Fruit fly (Drosophila melanogaster) Kc167 (cell line): ENCODE results near the gene Cog1.

Source experiments
- Myc ChIP-seq: fragments of >200 bp; optimal IDR thresholded peaks from 2 replicates; lab custom pipeline; 2017; ENCODE audit warnings: missing external identifiers
- Sin3A ChIP-seq: fragments of >200 bp; optimal IDR thresholded peaks from 2 replicates; lab custom pipeline; 2018; ENCODE audit warnings: missing external identifiers
- h ChIP-seq: fragments of >200 bp; optimal IDR thresholded peaks from 3 replicates; lab custom pipeline; 2018; ENCODE audit warnings: missing external identifiers
- insv ChIP-seq: fragments of >200 bp; optimal IDR thresholded peaks from 3 replicates; lab custom pipeline; 2018; ENCODE audit warnings: missing external identifiers
- psq ChIP-seq: fragments of >200 bp; optimal IDR thresholded peaks from 2 replicates; lab custom pipeline; 2017; ENCODE audit warnings: missing external identifiers
- ttk ChIP-seq: sonication (Bioruptor generic); optimal IDR thresholded peaks from 2 replicates; lab custom pipeline; 2017; ENCODE audit warnings: missing external identifiers

The Cog1 gene

DNA sequence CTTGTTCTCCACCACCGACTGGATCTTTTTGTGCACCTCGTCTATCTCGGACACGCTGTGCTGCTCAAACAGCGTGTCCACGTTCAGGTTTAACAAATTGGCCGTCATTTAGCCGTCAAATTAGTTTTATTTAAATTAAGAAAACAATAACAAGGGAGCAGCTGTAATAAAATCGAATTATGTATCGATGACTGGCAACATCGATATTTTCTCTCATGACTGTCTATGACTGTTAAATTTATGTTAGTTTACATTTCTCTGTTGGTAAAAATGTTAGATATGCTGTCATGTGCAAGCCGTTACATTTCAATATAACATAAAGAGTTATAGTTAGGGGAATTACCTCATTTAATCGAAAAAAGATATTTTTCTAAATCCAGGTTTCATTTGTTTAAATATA, at the start of gene Cog1:
Gene Cog1, minus strand, starts transcription at position 190 of the 400 bp plus-strand sequence.
- TF ChIP-seq ttk (lab: Kevin White, UChicago) = no peak
- no peak for TF ChIP-seq psq (lab: Kevin White, UChicago)
- no peak for TF ChIP-seq Myc
- TF ChIP-seq h = no peak
- no peak for TF ChIP-seq insv (lab: Kevin White, UChicago)
- TF ChIP-seq Sin3A (lab: Kevin White, UChicago) = no peak

DNA sequence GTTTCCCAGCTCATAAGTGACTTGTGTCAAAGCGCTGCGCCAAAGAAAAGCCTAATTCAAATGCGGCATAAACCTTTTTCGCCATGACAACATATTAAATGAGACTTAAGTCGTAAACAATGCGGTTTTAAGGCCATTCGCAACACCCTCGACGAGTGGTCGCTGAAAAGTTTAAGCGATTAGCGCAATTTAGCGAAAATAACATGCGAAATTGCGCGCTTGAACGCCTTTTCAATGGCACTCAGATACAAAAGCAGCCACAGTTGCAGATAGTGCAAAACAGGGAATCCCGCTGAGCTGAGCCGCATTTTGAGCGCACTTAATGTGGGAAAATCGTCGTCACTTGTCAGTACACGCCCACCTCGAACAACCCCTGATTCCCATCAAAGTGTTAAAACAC, 41.2 kb upstream of the Cog1 start, which contains the start of gene CG44038:
Gene CG44038, plus strand, starts transcription at position 301 of the 400 bp plus-strand sequence.
- no peak for TF ChIP-seq insv (lab: Kevin White, UChicago)
- TF ChIP-seq h = no peak
- TF ChIP-seq Myc = no peak
- TF ChIP-seq Sin3A (lab: Kevin White, UChicago) = no peak
- no peak for TF ChIP-seq ttk (lab: Kevin White, UChicago)
- TF ChIP-seq psq (lab: Kevin White, UChicago) = no peak

DNA sequence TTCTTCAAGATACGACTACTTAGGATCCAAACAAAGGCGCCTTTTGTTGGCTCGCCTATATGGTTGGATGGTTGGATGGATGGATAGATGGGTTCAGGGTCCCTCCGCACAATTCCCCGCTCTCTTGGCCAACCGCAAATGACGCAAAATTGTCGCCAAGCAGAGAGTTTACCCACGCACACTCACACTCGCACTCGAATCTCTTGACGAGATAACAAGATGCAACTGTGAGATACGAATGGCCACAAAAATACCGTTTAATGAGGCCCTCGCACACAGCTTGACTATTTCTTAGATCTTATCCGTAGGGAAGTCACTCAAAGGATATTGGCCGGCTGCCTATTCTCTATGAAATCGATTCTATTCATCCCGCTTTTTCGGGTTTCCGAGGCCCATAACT, 40.3 kb upstream of the Cog1 start:
- TF ChIP-seq insv (lab: Kevin White, UChicago) (no peak), Sin3A (lab: Kevin White, UChicago) (no peak), ttk (lab: Kevin White, UChicago) (no peak), h (no peak), psq (lab: Kevin White, UChicago) (no peak), Myc (no peak)

DNA sequence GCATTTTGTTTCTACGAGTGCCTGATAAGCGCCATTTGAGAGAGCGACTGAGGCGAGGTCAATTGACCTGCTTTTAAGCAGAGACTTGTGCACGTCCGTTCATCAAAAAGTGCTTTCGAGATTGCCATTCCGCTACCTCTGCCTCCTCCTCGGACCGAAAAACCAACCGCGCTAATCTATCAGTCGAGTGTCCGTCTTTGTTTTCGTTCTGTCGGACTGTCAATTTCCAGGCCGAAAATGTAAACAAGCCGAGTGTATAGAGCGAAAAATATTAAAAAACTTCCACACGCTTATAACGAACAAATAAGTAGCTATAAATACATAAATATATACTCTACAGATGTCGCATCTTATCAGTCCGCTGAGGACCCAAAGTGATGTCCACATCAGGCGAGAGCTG, 39.5 kb upstream of the Cog1 start:
- TF ChIP-seq h = no peak
- no peak for TF ChIP-seq psq (lab: Kevin White, UChicago)
- no peak for TF ChIP-seq Myc
- TF ChIP-seq ttk (lab: Kevin White, UChicago) = no peak
- TF ChIP-seq Sin3A (lab: Kevin White, UChicago) = no peak
- no peak for TF ChIP-seq insv (lab: Kevin White, UChicago)

DNA sequence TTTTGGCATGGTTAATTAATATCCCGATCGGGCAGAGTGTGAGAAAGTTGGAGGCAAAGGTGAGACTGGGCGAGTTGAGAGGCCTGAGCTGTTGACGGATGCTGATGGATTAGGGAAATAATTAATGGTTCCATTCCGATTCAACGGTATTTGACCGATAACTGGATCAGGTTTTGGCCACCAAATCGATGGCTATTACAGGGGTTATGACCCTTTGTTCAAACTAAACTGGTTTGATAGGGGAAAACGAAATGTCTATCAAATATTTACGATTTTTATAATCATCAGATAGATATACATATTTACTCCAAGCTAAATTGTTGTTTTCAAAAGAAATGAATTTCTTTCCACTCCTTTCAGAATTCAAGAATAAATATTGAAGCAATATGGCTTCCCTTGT, 39.0 kb upstream of the Cog1 start, which contains the start of the genes CG44037 and svp:
Gene CG44037, plus strand, starts transcription at position 301 of the 400 bp plus-strand sequence.
Gene svp, plus strand, starts transcription at position 301 of the 400 bp plus-strand sequence.
- TF ChIP-seq Sin3A (lab: Kevin White, UChicago) = no peak
- no peak for TF ChIP-seq Myc
- no peak for TF ChIP-seq psq (lab: Kevin White, UChicago)
- TF ChIP-seq insv (lab: Kevin White, UChicago) = no peak
- no peak for TF ChIP-seq h
- no peak for TF ChIP-seq ttk (lab: Kevin White, UChicago)

DNA sequence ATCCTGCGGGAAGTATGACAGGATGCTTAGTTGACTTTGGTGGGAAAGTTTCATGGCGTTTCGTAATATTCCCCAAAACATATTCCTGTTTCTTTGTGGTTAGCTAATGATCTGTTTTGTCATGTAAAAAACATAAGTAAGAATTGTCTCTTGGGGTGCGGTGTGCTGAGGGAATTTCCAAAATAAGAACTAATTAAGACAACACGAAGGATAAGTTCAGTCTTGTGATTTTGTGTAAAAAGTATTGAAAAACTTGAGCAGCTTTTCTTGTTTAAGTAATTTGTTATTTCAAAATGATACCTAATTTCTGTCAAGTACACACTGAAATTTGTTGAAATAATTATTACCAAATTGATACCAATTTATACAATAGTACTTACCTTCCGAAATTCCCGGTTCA, 34.4 kb upstream of the Cog1 start, which contains the start of gene CG3942:
Gene CG3942, plus strand, starts transcription at position 301 of the 400 bp plus-strand sequence.
- TF ChIP-seq h (no peak), Myc (no peak), ttk (lab: Kevin White, UChicago) (no peak), psq (lab: Kevin White, UChicago) (no peak), Sin3A (lab: Kevin White, UChicago) (no peak), insv (lab: Kevin White, UChicago) (no peak)

DNA sequence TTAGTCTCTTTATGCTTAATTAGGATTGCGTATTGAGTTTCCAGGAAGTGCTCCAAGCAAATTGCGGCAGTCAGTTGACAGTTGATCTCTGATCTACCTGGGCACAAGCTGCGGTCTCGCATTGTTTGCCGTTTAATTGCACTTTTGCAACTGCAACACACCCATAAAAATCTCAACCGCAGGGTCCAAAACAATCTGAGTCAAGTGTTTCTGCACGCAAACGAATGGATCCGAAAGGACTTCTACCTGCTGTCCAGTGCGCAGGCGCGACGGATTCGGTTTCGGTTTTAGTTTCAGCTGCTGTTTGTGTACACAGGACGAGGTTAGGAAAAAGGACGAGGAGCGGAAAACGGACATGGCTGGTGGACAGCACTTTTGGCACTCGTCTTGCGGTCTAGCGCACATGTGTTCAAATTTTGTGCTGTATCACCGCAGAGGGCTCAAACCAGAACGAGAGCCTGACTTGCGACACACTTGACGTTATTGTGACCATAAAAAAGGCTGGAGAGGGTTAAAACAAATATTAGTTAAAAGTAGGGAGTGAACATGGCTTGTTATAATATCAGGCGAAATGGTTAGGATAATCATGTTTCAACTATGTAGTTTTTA, 33.1 kb upstream of the Cog1 start:
- TF ChIP-seq h (no peak), insv (lab: Kevin White, UChicago) (no peak), ttk (lab: Kevin White, UChicago) (no peak), Myc (no peak), psq (lab: Kevin White, UChicago) (no peak), Sin3A (lab: Kevin White, UChicago) (no peak)

DNA sequence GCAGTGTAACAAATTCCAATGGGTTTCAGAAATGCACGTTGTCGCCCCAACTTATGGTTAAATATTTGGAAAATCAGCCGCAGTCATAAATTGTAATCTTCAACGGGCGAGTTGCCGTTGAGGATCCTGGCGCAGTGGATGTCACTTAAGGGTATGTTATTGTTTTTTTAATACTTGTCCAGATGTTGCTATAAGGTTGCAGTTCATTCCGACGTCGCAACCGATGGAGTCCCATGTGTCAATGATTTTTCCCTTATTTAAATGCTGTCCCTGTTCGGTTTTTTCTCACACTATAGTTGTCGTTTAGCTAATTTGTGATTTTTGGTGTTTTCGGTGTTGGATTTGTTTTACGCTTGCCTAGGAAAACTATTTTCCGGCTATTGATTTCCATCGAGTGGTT, 32.0 kb upstream of the Cog1 start:
- TF ChIP-seq Myc = no peak
- no peak for TF ChIP-seq Sin3A (lab: Kevin White, UChicago)
- no peak for TF ChIP-seq ttk (lab: Kevin White, UChicago)
- no peak for TF ChIP-seq psq (lab: Kevin White, UChicago)

DNA sequence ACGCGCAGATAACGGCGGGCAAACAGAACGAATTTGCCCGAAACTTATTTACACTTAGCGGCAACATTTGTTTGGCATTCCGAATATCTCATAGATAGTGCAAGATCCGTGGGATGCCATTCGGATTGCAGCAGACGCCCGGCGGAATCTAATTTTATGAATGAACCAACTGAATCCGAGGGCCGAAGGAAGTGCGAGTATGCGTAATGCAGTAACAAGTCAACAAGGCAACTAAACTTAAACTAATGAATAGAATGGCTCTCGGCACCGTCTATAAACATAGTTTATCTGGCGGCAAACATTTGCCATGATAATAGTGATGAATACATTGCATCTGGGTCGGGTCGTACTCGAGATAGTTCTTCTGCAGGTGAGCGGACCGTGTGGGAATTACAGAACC, 30.7 kb upstream of the Cog1 start:
- no peak for TF ChIP-seq h
- TF ChIP-seq insv (lab: Kevin White, UChicago) = no peak
- no peak for TF ChIP-seq Myc
- no peak for TF ChIP-seq ttk (lab: Kevin White, UChicago)
- TF ChIP-seq Sin3A (lab: Kevin White, UChicago) = no peak
- no peak for TF ChIP-seq psq (lab: Kevin White, UChicago)

DNA sequence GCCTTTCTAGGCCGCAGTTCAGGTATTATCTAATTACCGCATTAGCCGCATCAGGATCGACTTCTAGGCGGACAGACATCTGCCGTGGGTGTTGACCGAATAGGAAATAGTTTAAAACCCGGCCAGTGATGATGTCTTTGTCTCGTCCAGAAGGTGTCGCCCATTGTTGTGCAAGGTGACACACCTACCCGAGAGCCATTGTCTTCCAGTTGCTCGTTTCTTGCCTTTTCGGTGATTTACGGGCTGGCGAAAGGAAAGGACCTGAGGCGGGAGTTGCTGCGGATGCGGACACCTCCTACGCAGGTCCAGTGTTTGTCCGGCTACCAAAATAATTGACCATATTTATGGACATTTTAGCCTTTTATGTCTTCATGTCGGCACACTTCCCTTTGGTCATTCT, 28.8 kb upstream of the Cog1 start:
- no peak for TF ChIP-seq Sin3A (lab: Kevin White, UChicago)

DNA sequence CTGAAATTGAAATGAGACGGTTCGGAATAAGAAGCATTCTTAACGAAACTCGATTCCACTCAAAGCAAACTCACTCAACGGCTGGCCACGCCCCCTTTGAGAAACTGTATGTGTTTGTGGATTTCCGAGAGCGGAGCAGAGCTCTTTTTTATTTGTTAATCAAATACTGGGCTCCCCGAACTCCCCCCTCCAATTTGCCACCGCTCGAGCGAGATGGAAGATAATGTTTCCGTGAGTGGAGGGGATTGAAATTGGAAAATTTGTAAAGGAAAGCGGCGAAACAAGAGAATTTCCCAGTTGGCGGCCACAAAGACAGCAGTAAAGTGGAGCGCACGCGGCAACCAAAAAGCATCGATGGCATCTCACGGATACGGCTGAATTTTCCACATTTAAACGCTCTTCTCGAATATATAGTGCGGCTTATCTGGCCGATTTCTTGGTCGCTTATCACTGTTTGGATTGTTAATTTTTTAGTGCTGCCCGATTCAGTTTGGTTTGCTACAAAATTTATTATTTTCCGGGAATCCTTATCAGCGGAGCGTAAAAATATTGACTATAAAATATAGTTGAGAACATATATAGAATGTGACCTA, 25.1 kb upstream of the Cog1 start:
- TF ChIP-seq insv (lab: Kevin White, UChicago) (no peak), h (no peak)

DNA sequence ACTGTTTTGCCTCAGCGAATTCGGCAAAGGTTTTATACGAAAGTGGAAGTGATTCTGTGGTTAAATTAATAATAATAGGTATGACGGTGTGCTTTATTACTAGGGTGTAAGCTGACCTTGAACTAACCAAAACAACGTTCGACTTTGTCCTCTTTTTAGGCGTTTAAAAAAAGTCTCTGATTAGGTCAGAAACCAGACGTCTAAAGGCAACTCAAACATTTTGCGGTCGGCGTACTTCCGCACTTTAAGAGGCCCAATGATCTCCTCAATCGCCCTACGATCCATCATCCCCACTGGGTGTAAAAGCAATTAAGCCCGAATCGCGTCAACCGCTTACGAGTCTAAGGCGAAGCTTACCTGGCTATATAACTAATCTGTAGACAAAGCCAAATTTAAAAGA, 19.7 kb upstream of the Cog1 start, which contains the start of gene Cyp313a3:
Gene Cyp313a3, minus strand, starts transcription at position 101 of the 400 bp plus-strand sequence.
- TF ChIP-seq insv (lab: Kevin White, UChicago) (no peak), psq (lab: Kevin White, UChicago) (no peak), Myc (no peak), h (no peak), ttk (lab: Kevin White, UChicago) (no peak), Sin3A (lab: Kevin White, UChicago) (no peak)

DNA sequence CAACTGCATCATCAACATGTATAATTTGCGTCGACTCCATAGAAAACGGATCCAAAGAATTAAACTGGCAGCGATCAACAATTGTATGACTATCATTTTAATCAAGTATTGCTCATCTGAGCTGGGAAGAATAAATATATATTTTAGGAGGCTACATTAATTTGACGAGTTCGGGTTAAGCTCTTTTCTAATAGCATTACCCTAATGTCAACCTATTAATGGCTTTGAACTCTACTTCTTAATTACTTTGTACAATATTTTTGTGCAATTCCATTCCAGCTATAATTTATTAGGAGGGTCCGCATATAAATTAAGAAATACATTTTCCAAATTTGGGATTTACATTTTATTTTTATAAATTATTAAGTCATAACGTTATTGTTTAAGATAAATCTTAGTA, 17.3 kb upstream of the Cog1 start, which contains the start of gene Cyp313a2:
Gene Cyp313a2, minus strand, starts transcription at position 101 of the 400 bp plus-strand sequence.
- no peak for TF ChIP-seq ttk (lab: Kevin White, UChicago)
- TF ChIP-seq h = no peak
- no peak for TF ChIP-seq Sin3A (lab: Kevin White, UChicago)
- TF ChIP-seq psq (lab: Kevin White, UChicago) = no peak
